Fruit fly (Drosophila melanogaster) whole organism, embryonic: ENCODE data around the gene Lrr47.

ENCODE experiments used
- CG10274 ChIP-seq: fragments of 200-800 bp; sonication (Bioruptor generic); optimal IDR thresholded peaks from 3 replicates; lab custom pipeline; 2017; ENCODE audit warnings: missing biosample characterization, mild to moderate bottlenecking, missing genetic modification characterization
- CG10321 ChIP-seq: fragments of 200-800 bp; sonication (Bioruptor generic); IDR thresholded peaks from 2 replicates; pipeline ENCODE4 v1.3.6; 2022; ENCODE audit warnings: missing biosample characterization, missing genetic modification characterization
- CG10565 ChIP-seq: fragments of 200-800 bp; sonication (Bioruptor generic); optimal IDR thresholded peaks from 3 replicates; lab custom pipeline; 2016; ENCODE audit warnings: missing biosample characterization, mild to moderate bottlenecking, missing genetic modification characterization
- CG10654 ChIP-seq: fragments of 200-800 bp; sonication (Bioruptor generic); optimal IDR thresholded peaks from 2 replicates; lab custom pipeline; 2016; ENCODE audit warnings: missing biosample characterization, missing genetic modification characterization
- CG10979 ChIP-seq: fragments of 200-800 bp; sonication (Bioruptor generic); optimal IDR thresholded peaks from 2 replicates; lab custom pipeline; 2018; ENCODE audit warnings: missing biosample characterization, mild to moderate bottlenecking, missing genetic modification characterization, moderate library complexity
- CG11247 ChIP-seq: fragments of 200-800 bp; sonication (Bioruptor generic); IDR thresholded peaks from 2 replicates; pipeline ENCODE4 v1.3.6; 2022; ENCODE audit warnings: missing biosample characterization, missing genetic modification characterization
- CG12769 ChIP-seq: fragments of 200-800 bp; sonication (Bioruptor generic); optimal IDR thresholded peaks from 2 replicates; lab custom pipeline; 2019; ENCODE audit warnings: missing biosample characterization, mild to moderate bottlenecking, missing genetic modification characterization, moderate library complexity
- CG13296 ChIP-seq: fragments of 200-800 bp; sonication (Bioruptor generic); optimal IDR thresholded peaks from 3 replicates; lab custom pipeline; 2018; ENCODE audit warnings: missing biosample characterization, mild to moderate bottlenecking, missing genetic modification characterization
- CG1529 ChIP-seq: fragments of 200-800 bp; sonication (Bioruptor generic); optimal IDR thresholded peaks from 3 replicates; lab custom pipeline; 2018; ENCODE audit warnings: missing biosample characterization, missing genetic modification characterization
- CG18619 ChIP-seq: fragments of 200-800 bp; sonication (Bioruptor generic); optimal IDR thresholded peaks from 3 replicates; lab custom pipeline; 2017; ENCODE audit warnings: missing biosample characterization, mild to moderate bottlenecking, missing genetic modification characterization
- CG2120 ChIP-seq: fragments of 200-800 bp; sonication (Bioruptor generic); optimal IDR thresholded peaks from 3 replicates; lab custom pipeline; 2016; ENCODE audit warnings: missing biosample characterization, missing genetic modification characterization
- CG43689 ChIP-seq: fragments of 200-800 bp; sonication (Bioruptor generic); IDR thresholded peaks from 2 replicates; pipeline ENCODE4 v1.3.6; 2022; ENCODE audit warnings: missing biosample characterization, missing genetic modification characterization
- CG4424 ChIP-seq: fragments of 200-800 bp; sonication (Bioruptor generic); optimal IDR thresholded peaks from 3 replicates; lab custom pipeline; 2016; ENCODE audit warnings: missing biosample characterization, missing genetic modification characterization
- CG6654 ChIP-seq: fragments of 200-800 bp; sonication (Bioruptor generic); optimal IDR thresholded peaks from 2 replicates; lab custom pipeline; 2017; ENCODE audit warnings: missing biosample characterization, mild to moderate bottlenecking, missing genetic modification characterization
- CG6854 ChIP-seq: fragments of 200-800 bp; sonication (Bioruptor generic); optimal IDR thresholded peaks from 3 replicates; lab custom pipeline; 2017; ENCODE audit warnings: missing biosample characterization, mild to moderate bottlenecking, missing genetic modification characterization
- CG7372 ChIP-seq: fragments of 200-800 bp; sonication (Bioruptor generic); IDR thresholded peaks from 2 replicates; pipeline ENCODE4 v1.3.6; 2022; ENCODE audit warnings: missing biosample characterization, missing genetic modification characterization
- CG7839 ChIP-seq: fragments of 200-800 bp; sonication (Bioruptor generic); optimal IDR thresholded peaks from 3 replicates; lab custom pipeline; 2018; ENCODE audit warnings: missing biosample characterization, mild to moderate bottlenecking, missing genetic modification characterization, moderate library complexity
- CG8765 ChIP-seq: fragments of 200-800 bp; sonication (Bioruptor generic); IDR thresholded peaks from 2 replicates; pipeline ENCODE4 v1.3.6; 2022; ENCODE audit warnings: missing biosample characterization, missing genetic modification characterization
- CHES-1-like ChIP-seq: fragments of 200-800 bp; sonication (Bioruptor generic); optimal IDR thresholded peaks from 2 replicates; lab custom pipeline; 2016; ENCODE audit warnings: missing biosample characterization, missing genetic modification characterization
- D ChIP-seq, 2 experiments: fragments of 200-800 bp in 1 of 2; fragments of >200 bp in 1 of 2; sonication (Bioruptor generic) in 1 of 2; optimal IDR thresholded peaks; 2 replicates in 1 of 2; 3 replicates in 1 of 2; lab custom pipeline; 2017; ENCODE audit warnings: mild to moderate bottlenecking in 1 of 2, missing biosample characterization in 1 of 2, missing genetic modification characterization in 1 of 2, missing genetic modification reagents in 1 of 2
- Elba2 ChIP-seq: fragments of 200-800 bp; sonication (Bioruptor generic); optimal IDR thresholded peaks from 3 replicates; lab custom pipeline; 2016; ENCODE audit warnings: missing biosample characterization, missing genetic modification characterization
- H15 ChIP-seq: fragments of 200-800 bp; sonication (Bioruptor generic); IDR thresholded peaks from 3 replicates; pipeline ENCODE4 v1.3.6; 2022; ENCODE audit warnings: missing biosample characterization, missing genetic modification characterization
- Hand ChIP-seq: fragments of 200-800 bp; sonication (Bioruptor generic); optimal IDR thresholded peaks from 2 replicates; lab custom pipeline; 2017; ENCODE audit warnings: mild to moderate bottlenecking, missing biosample characterization, missing genetic modification reagents, missing genetic modification characterization
- Lim3 ChIP-seq: fragments of 200-800 bp; sonication (Bioruptor generic); IDR thresholded peaks from 2 replicates; pipeline ENCODE4 v1.3.6; 2022; ENCODE audit warnings: missing biosample characterization, missing genetic modification characterization
- Lpt ChIP-seq: fragments of >200 bp; optimal IDR thresholded peaks from 2 replicates; lab custom pipeline; 2018; ENCODE audit warnings: missing biosample characterization, missing genetic modification characterization
- Sox102F ChIP-seq: fragments of 200-800 bp; sonication (Bioruptor generic); optimal IDR thresholded peaks from 2 replicates; lab custom pipeline; 2018; ENCODE audit warnings: missing biosample characterization, mild to moderate bottlenecking, missing genetic modification characterization, moderate library complexity
- crp ChIP-seq, 2 experiments: fragments of 200-800 bp; sonication (Bioruptor generic); optimal IDR thresholded peaks; 2 replicates in 1 of 2; 3 replicates in 1 of 2; lab custom pipeline; 2017; ENCODE audit warnings: missing biosample characterization in 2 of 2, missing genetic modification characterization in 2 of 2, mild to moderate bottlenecking in 1 of 2, moderate library complexity in 1 of 2
- dati ChIP-seq: fragments of 200-800 bp; sonication (Bioruptor generic); IDR thresholded peaks from 2 replicates; pipeline ENCODE4 v1.3.6; 2022; ENCODE audit warnings: missing biosample characterization, missing genetic modification characterization
- dpn ChIP-seq, 2 experiments: fragments of 200-800 bp; sonication (Bioruptor generic); optimal IDR thresholded peaks; 3 replicates each; lab custom pipeline; 2016; ENCODE audit warnings: missing biosample characterization in 2 of 2, missing genetic modification characterization in 2 of 2
- eve ChIP-seq, 2 experiments: fragments of >200 bp; optimal IDR thresholded peaks; 2 replicates each; lab custom pipeline; 2017; ENCODE audit warnings: missing biosample characterization in 2 of 2, missing genetic modification characterization in 2 of 2
- fd102C ChIP-seq: fragments of 200-800 bp; sonication (Bioruptor generic); optimal IDR thresholded peaks from 2 replicates; lab custom pipeline; 2018; ENCODE audit warnings: missing biosample characterization, mild to moderate bottlenecking, missing genetic modification characterization, moderate library complexity
- ham ChIP-seq: fragments of 200-800 bp; sonication (Bioruptor generic); IDR thresholded peaks from 2 replicates; pipeline ENCODE4 v1.3.6; 2022; ENCODE audit warnings: missing biosample characterization, missing genetic modification characterization
- lab ChIP-seq: fragments of 200-800 bp; sonication (Bioruptor generic); optimal IDR thresholded peaks from 3 replicates; lab custom pipeline; 2017; ENCODE audit warnings: missing biosample characterization, missing genetic modification characterization, mild to moderate bottlenecking, moderate library complexity, missing genetic modification reagents
- lmd ChIP-seq: fragments of 200-800 bp; sonication (Bioruptor generic); IDR thresholded peaks from 2 replicates; pipeline ENCODE4 v1.3.6; 2022; ENCODE audit warnings: missing biosample characterization, missing genetic modification characterization
- odd ChIP-seq: fragments of 200-800 bp; sonication (Bioruptor generic); optimal IDR thresholded peaks from 2 replicates; lab custom pipeline; 2017; ENCODE audit warnings: missing biosample characterization, mild to moderate bottlenecking, missing genetic modification characterization
- p53 ChIP-seq: fragments of 200-800 bp; sonication (Bioruptor generic); optimal IDR thresholded peaks from 2 replicates; lab custom pipeline; 2016; ENCODE audit warnings: missing biosample characterization, missing genetic modification characterization
- pfk ChIP-seq: fragments of 200-800 bp; sonication (Bioruptor generic); optimal IDR thresholded peaks from 2 replicates; lab custom pipeline; 2018; ENCODE audit warnings: missing biosample characterization, mild to moderate bottlenecking, missing genetic modification characterization, moderate library complexity
- pho ChIP-seq: fragments of 200-800 bp; sonication (Bioruptor generic); optimal IDR thresholded peaks from 2 replicates; lab custom pipeline; 2016; ENCODE audit warnings: missing biosample characterization, missing genetic modification characterization
- phol ChIP-seq: fragments of 200-800 bp; sonication (Bioruptor generic); optimal IDR thresholded peaks from 3 replicates; lab custom pipeline; 2018; ENCODE audit warnings: missing biosample characterization, mild to moderate bottlenecking, missing genetic modification characterization, moderate library complexity
- pita ChIP-seq: fragments of 200-800 bp; sonication (Bioruptor generic); optimal IDR thresholded peaks from 2 replicates; lab custom pipeline; 2017; ENCODE audit warnings: missing biosample characterization, mild to moderate bottlenecking, missing genetic modification characterization
- pros ChIP-seq: fragments of 200-800 bp; sonication (Bioruptor generic); optimal IDR thresholded peaks from 3 replicates; lab custom pipeline; 2019; ENCODE audit warnings: missing biosample characterization, mild to moderate bottlenecking, missing genetic modification characterization, moderate library complexity
- pzg ChIP-seq: fragments of 200-800 bp; sonication (Bioruptor generic); optimal IDR thresholded peaks from 3 replicates; lab custom pipeline; 2018; ENCODE audit warnings: missing biosample characterization, mild to moderate bottlenecking, missing genetic modification characterization, moderate library complexity
- ranshi ChIP-seq: fragments of 200-800 bp; sonication (Bioruptor generic); IDR thresholded peaks from 2 replicates; pipeline ENCODE4 v1.3.6; 2022; ENCODE audit warnings: missing biosample characterization, missing genetic modification characterization
- salm ChIP-seq: fragments of 200-800 bp; sonication (Bioruptor generic); optimal IDR thresholded peaks from 2 replicates; lab custom pipeline; 2018; ENCODE audit warnings: missing biosample characterization, mild to moderate bottlenecking, missing genetic modification characterization
- slbo ChIP-seq: fragments of 200-800 bp; sonication (Bioruptor generic); IDR thresholded peaks from 2 replicates; pipeline ENCODE4 v1.3.6; 2022; ENCODE audit warnings: missing biosample characterization, missing genetic modification characterization
- sug ChIP-seq: fragments of 200-800 bp; optimal IDR thresholded peaks from 2 replicates; lab custom pipeline; 2019; ENCODE audit warnings: missing biosample characterization, mild to moderate bottlenecking, missing genetic modification characterization, moderate library complexity
- tin ChIP-seq: fragments of 200-800 bp; sonication (Bioruptor generic); optimal IDR thresholded peaks from 3 replicates; lab custom pipeline; 2016; ENCODE audit warnings: missing biosample characterization, missing genetic modification characterization
- tx ChIP-seq: fragments of 200-800 bp; sonication (Bioruptor generic); optimal IDR thresholded peaks from 2 replicates; lab custom pipeline; 2016; ENCODE audit warnings: missing biosample characterization, missing genetic modification characterization
- vvl ChIP-seq: fragments of 200-800 bp; sonication (Bioruptor generic); IDR thresholded peaks from 2 replicates; pipeline ENCODE4 v1.3.6; 2022; ENCODE audit warnings: missing biosample characterization, missing genetic modification characterization

The Lrr47 gene

DNA sequence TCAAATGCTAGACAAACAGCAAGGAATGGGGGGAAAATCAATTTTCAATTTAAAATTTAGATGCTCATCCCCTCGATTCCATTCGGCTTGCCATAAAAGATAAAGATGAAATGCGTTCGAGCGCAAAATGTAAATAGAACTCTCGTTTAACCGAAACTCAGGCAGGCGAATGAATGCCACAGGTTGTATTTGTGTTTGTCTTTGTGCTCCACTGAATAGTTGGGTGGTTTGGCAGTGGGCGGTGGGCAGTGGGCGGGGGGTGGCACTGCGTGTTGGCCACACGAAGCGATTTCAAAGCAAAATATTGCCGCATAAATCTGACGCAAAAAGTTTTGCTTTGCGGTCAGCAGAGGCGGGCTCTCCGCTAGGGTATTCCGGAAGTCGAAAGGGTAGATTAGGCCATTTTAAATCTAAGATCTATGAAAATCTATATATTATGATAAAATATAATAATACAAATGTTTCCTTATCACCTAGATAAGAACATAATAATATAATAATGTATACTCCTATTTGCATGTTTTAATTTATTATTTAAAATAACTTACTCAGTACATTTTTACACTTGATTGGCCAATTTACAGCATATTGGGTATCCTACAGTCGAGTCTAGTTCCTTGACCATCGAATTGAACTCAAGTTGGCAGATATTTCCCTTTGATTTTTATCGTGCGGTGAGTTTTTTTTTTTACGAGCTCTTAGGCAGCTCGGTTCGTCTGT lies 5.2 kb downstream of the Lrr47 start (continued):
- TF ChIP-seq Sox102F (GFP tag; lab: Kevin White, UChicago), result peak; percentile 75
- TF ChIP-seq CG10565 (GFP tag; lab: Kevin White, UChicago), result no peak
- peak; percentile 59 for TF ChIP-seq CG18619 (GFP tag; lab: Kevin White, UChicago)
- TF ChIP-seq CG43689, result no peak
- TF ChIP-seq phol (tag; lab: Kevin White, UChicago), result peak; percentile 75
- TF ChIP-seq CG10321, result no peak
- TF ChIP-seq pros (GFP tag; lab: Kevin White, UChicago), result no peak
- TF ChIP-seq CG6654 (GFP tag; lab: Kevin White, UChicago), result no peak
- 0 out of 3 replicates have a peak, but pooled peaks have one; percentile 33 for TF ChIP-seq H15 (GFP tag; lab: Robert Waterston, UW)
- TF ChIP-seq dpn (GFP tag; optimal IDR thresholded peaks at IDR 0.05; lab: Kevin White, UChicago), result peak in 1 of 2 experiments; percentile 66
- TF ChIP-seq pita, result no peak
- TF ChIP-seq CG10274 (GFP tag; lab: Kevin White, UChicago), result peak; percentile 38
- TF ChIP-seq Lpt (GFP tag; lab: Kevin White, UChicago), result no peak
- no peak for TF ChIP-seq tx
- peak; percentile 46; the same call in 1 of the 2 replicates for TF ChIP-seq ranshi (GFP tag; lab: Robert Waterston, UW)
- TF ChIP-seq D (optimal IDR thresholded peaks at IDR 0.05; lab: Kevin White, UChicago), result no peak
- peak; percentile 38 for TF ChIP-seq D (GFP tag; optimal IDR thresholded peaks at IDR 0.05; lab: Kevin White, UChicago)
- TF ChIP-seq CG6854, result peak; percentile 14
- TF ChIP-seq crp (GFP tag; optimal IDR thresholded peaks at IDR 0.05; lab: Kevin White, UChicago), result peak in 1 of 2 experiments; percentile 6
- TF ChIP-seq p53 (GFP tag; lab: Kevin White, UChicago), result no peak
- TF ChIP-seq Hand (GFP tag; lab: Kevin White, UChicago), result peak; percentile 44
- no peak for TF ChIP-seq dati (GFP tag; lab: Robert Waterston, UW)
- TF ChIP-seq CG13296, result peak; percentile 50
- TF ChIP-seq CG7372 (GFP tag; lab: Robert Waterston, UW), result 0 out of 2 replicates have a peak, but pooled peaks have one; percentile 30
- peak; percentile 45; the same call in 1 of the 2 replicates for TF ChIP-seq vvl (GFP tag; lab: Robert Waterston, UW)
- peak; percentile 79 for TF ChIP-seq CG7839 (tag; lab: Kevin White, UChicago)
- no peak for TF ChIP-seq pho (GFP tag; lab: Kevin White, UChicago)
- TF ChIP-seq CG12769 (tag; lab: Kevin White, UChicago), result peak; percentile 73
- TF ChIP-seq lmd (GFP tag; lab: Robert Waterston, UW), result peak; percentile 83
- peak; percentile 79 for TF ChIP-seq slbo (GFP tag; lab: Robert Waterston, UW)
- peak; percentile 15 for TF ChIP-seq sug (tag; lab: Kevin White, UChicago)
- no peak for TF ChIP-seq Lim3 (GFP tag; lab: Robert Waterston, UW)
- TF ChIP-seq salm (tag; lab: Kevin White, UChicago), result peak; percentile 17
- TF ChIP-seq CG11247 (GFP tag; lab: Robert Waterston, UW), result peak; percentile 30; the same call in 1 of the 2 replicates
- peak; percentile 74 for TF ChIP-seq lab (GFP tag; lab: Kevin White, UChicago)
- no peak for TF ChIP-seq pzg
- peak in 1 of 2 experiments; percentile 68 for TF ChIP-seq eve (GFP tag; optimal IDR thresholded peaks at IDR 0.05; lab: Kevin White, UChicago)
- peak; percentile 51 for TF ChIP-seq CG2120 (GFP tag; lab: Kevin White, UChicago)
- no peak for TF ChIP-seq ham (GFP tag; lab: Robert Waterston, UW)
- TF ChIP-seq CHES-1-like (GFP tag; lab: Kevin White, UChicago), result no peak
- peak; percentile 22 for TF ChIP-seq tin (GFP tag; lab: Kevin White, UChicago)
- TF ChIP-seq pfk (GFP tag; lab: Kevin White, UChicago), result no peak
- no peak for TF ChIP-seq fd102C (GFP tag; lab: Kevin White, UChicago)
- no peak for TF ChIP-seq Elba2 (GFP tag; lab: Kevin White, UChicago)
- TF ChIP-seq CG10654 (GFP tag; lab: Kevin White, UChicago), result peak; percentile 17
- peak; percentile 38 for TF ChIP-seq CG4424
- peak; percentile 13 for TF ChIP-seq CG1529 (GFP tag; lab: Kevin White, UChicago)
- no peak for TF ChIP-seq CG8765
- peak; percentile 50 for TF ChIP-seq odd (GFP tag; lab: Kevin White, UChicago)
- peak; percentile 34 for TF ChIP-seq CG10979 (tag; lab: Kevin White, UChicago)
